Worm (Caenorhabditis elegans): ENCODE data around the gene K04C2.7.

The K04C2.7 gene

DNA sequence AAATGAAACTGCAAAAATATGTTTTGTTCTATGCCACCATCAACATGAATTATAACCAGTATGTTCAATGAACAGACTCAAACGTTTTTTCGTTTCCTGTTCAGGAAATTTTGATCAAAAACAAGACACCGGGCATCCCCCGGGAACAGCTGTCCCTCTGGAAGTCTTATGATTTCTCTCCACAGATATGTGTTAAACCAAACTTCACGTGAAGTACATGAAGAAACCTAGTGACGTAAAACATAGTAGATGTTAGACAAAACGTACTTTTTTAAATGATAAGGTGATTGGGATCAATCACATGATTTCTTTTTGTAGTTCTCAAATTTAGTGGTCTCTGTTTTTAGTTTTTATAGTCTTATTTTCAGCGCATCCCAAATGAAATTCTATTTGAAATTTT lies 17.6 kb downstream of the K04C2.7 start:
- TF ChIP-seq F10B5.3 (tag; optimal IDR thresholded peaks at IDR 0.05) (no peak), egl-27 (tag; optimal IDR thresholded peaks at IDR 0.05) (no peak), nhr-102 (tag; optimal IDR thresholded peaks at IDR 0.05) (no peak), nhr-10 (tag; optimal IDR thresholded peaks at IDR 0.05) (no peak), mep-1 (tag; optimal IDR thresholded peaks at IDR 0.05) (peak; percentile 39), snpc-4 (tag; optimal IDR thresholded peaks at IDR 0.05) (no peak), duxl-1 (tag; optimal IDR thresholded peaks at IDR 0.05; ENCODE audit: poor library complexity) (no peak), lin-38 (GFP tag; IDR thresholded peaks at IDR 0.05) (no peak), F37D6.2 (tag; optimal IDR thresholded peaks at IDR 0.05) (no peak), spr-3 (GFP tag; optimal IDR thresholded peaks at IDR 0.05) (no peak), nhr-41 (GFP tag; IDR thresholded peaks at IDR 0.05) (no peak), madf-9 (GFP tag; conservative IDR thresholded peaks at IDR 0.05) (no peak), nhr-237 (tag; optimal IDR thresholded peaks at IDR 0.05) (no peak), hlh-30 (tag; optimal IDR thresholded peaks at IDR 0.05; ENCODE audit: insufficient read depth) (peak; percentile 84), ceh-32 (tag; optimal IDR thresholded peaks at IDR 0.05; ENCODE audit: poor library complexity) (no peak), set-16 (GFP tag; IDR thresholded peaks at IDR 0.05) (no peak), zfp-3 (GFP tag; conservative IDR thresholded peaks at IDR 0.05) (0 out of 2 replicates have a peak, but pooled peaks have one; percentile 16), F44E2.7 (GFP tag; IDR thresholded peaks at IDR 0.05) (no peak), madf-5 (GFP tag; IDR thresholded peaks at IDR 0.05) (no peak), ZK337.2 (GFP tag; IDR thresholded peaks at IDR 0.05) (no peak), ceh-82 (tag; optimal IDR thresholded peaks at IDR 0.05) (no peak), hif-1 (tag; optimal IDR thresholded peaks at IDR 0.05) (no peak), zip-11 (GFP tag; IDR thresholded peaks at IDR 0.05) (no peak), rbr-2 (tag; optimal IDR thresholded peaks at IDR 0.05) (no peak), mdt-29 (GFP tag; IDR thresholded peaks at IDR 0.05) (no peak), lin-39 (tag; optimal IDR thresholded peaks at IDR 0.05) (no peak), nhr-111 (GFP tag; optimal IDR thresholded peaks at IDR 0.05) (no peak), aha-1 (tag) (no peak), lsy-2 (tag; optimal IDR thresholded peaks at IDR 0.05) (peak in 1 of 2 experiments; percentile 44), jun-1 (tag; optimal IDR thresholded peaks at IDR 0.05) (no peak), unc-62 (GFP tag; optimal IDR thresholded peaks at IDR 0.05 in 1 of 2) (peak in 1 of 2 experiments; percentile 72), unc-62 (tag; optimal IDR thresholded peaks at IDR 0.05) (no peak), spr-1 (tag; optimal IDR thresholded peaks at IDR 0.05) (no peak), zfp-2 (tag; optimal IDR thresholded peaks at IDR 0.05) (no peak), ZK546.5 (tag; optimal IDR thresholded peaks at IDR 0.05) (no peak), ztf-7 (tag; optimal IDR thresholded peaks at IDR 0.05) (no peak), nhr-77 (tag; optimal IDR thresholded peaks at IDR 0.05) (no peak), saeg-2 (GFP tag; IDR thresholded peaks at IDR 0.05) (no peak), daf-19 (GFP tag; conservative IDR thresholded peaks at IDR 0.05) (no peak), ztf-11 (tag; optimal IDR thresholded peaks at IDR 0.05) (no peak), nhr-42 (GFP tag; IDR thresholded peaks at IDR 0.05) (no peak), arid-1 (GFP tag; conservative IDR thresholded peaks at IDR 0.05) (no peak), egl-43 (GFP tag; IDR thresholded peaks at IDR 0.05) (no peak), unc-130 (GFP tag; optimal IDR thresholded peaks at IDR 0.05) (no peak), nhr-6 (tag; optimal IDR thresholded peaks at IDR 0.05) (no peak), ctbp-1 (GFP tag; IDR thresholded peaks at IDR 0.05) (no peak), gei-8 (GFP tag; optimal IDR thresholded peaks at IDR 0.05) (no peak), lin-13 (GFP tag; optimal IDR thresholded peaks at IDR 0.05) (no peak), ceh-28 (tag; optimal IDR thresholded peaks at IDR 0.05) (no peak), tag-97 (GFP tag; IDR thresholded peaks at IDR 0.05) (no peak), sdz-12 (GFP tag; optimal IDR thresholded peaks at IDR 0.05) (no peak), dve-1 (tag; optimal IDR thresholded peaks at IDR 0.05; ENCODE audit: insufficient read depth) (peak; percentile 61), fos-1 (tag; optimal IDR thresholded peaks at IDR 0.05) (no peak)
